Worm (Caenorhabditis elegans): ENCODE results near the gene C17H11.6.
"Not testable (repeated sequence)": the region's sequence is repeated elsewhere in the genome, so short reads cannot be mapped to it uniquely, and the experiment has no call there.

DNA sequence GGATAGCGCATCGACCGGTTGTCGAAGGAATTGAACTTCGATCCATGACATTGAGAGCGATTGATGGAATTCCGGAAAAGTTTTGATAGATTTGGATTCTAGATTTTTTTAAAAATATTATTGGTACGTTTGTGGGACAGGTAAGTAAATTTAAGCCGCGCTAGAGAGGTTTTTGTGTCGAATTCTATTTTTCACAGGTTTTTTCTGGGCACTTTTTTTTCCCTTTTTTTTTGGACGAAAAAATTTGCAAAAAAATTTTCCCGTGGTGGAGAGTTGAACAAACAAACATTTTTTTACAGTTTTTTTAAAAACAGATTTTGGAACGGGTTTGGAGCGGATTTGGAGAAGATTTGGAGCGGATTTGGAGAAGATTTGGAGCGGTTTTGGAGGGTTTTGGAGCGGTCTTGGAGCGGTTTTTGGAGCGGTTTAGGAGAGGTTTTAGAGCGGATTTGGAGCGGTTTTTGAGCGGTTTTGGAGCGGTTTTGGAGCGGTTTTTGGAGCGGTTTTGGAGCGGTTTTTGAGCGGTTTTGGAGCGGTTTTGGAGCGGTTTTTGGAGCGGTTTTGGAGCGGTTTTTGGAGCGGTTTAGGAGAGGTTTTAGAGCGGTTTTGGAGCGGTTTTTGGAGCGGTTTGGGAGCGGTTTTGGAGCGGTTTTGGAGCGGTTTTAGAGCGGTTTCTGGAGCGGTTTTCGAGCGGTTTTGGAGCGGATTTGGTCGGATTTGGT lies 21.8 kb downstream of the C17H11.6 start, which contains the start of gene C17H11.4:
- TF ChIP-seq egl-27 (tag; optimal IDR thresholded peaks at IDR 0.05); snpc-4 (tag; optimal IDR thresholded peaks at IDR 0.05); unc-55 (GFP tag; optimal IDR thresholded peaks at IDR 0.05); mdl-1 (tag; optimal IDR thresholded peaks at IDR 0.05); ama-1 (optimal IDR thresholded peaks at IDR 0.05); elt-1 (tag; optimal IDR thresholded peaks at IDR 0.05); nhr-11 (tag; optimal IDR thresholded peaks at IDR 0.05); aly-2 (tag; optimal IDR thresholded peaks at IDR 0.05); unc-62 (GFP tag; optimal IDR thresholded peaks at IDR 0.05); elt-3 (tag; optimal IDR thresholded peaks at IDR 0.05); fos-1 (tag; optimal IDR thresholded peaks at IDR 0.05); ZK546.5 (tag; optimal IDR thresholded peaks at IDR 0.05); ztf-11 (tag; optimal IDR thresholded peaks at IDR 0.05); nhr-237 (tag; optimal IDR thresholded peaks at IDR 0.05): not testable (repeated sequence)

Data from whole organism, L2 larva.